Fruit fly (Drosophila melanogaster) S2 (cell line): ENCODE data around the gene CG12992.

Experiments used
- CG8478 ChIP-seq: fragments of >200 bp; optimal IDR thresholded peaks from 2 replicates; lab custom pipeline; 2018
- CTCF ChIP-seq, 2 experiments: fragments of >200 bp; optimal IDR thresholded peaks; 2 replicates each; lab custom pipeline; 2018

dm6 chrX:17555139-17555538 lies 33.5 kb upstream of the CG12992 start:
- TF ChIP-seq CG8478 (lab: Kevin White, UChicago) (no peak), CTCF (optimal IDR thresholded peaks at IDR 0.05; lab: Kevin White, UChicago) (no peak)
